Worm (Caenorhabditis elegans) whole organism, late embryonic: ENCODE data around the gene cfz-2.

Experiments used
- dmd-4 ChIP-seq: sonication (generic microtip); optimal IDR thresholded peaks from 2 replicates; lab custom pipeline; 2016; ENCODE audit warnings: borderline replicate concordance, missing genetic modification characterization, missing compliant biosample characterization
- dve-1 ChIP-seq: sonication (generic microtip); optimal IDR thresholded peaks from 2 replicates; lab custom pipeline; 2017; ENCODE audit warnings: antibody characterized with exemption, mild to moderate bottlenecking, missing genetic modification characterization, missing compliant biosample characterization
- fkh-6 ChIP-seq: sonication (generic microtip); optimal IDR thresholded peaks from 2 replicates; lab custom pipeline; 2016; ENCODE audit warnings: missing genetic modification characterization, missing compliant biosample characterization
- odd-2 ChIP-seq: sonication (generic microtip); optimal IDR thresholded peaks from 2 replicates; lab custom pipeline; 2017; ENCODE audit warnings: antibody characterized with exemption, mild to moderate bottlenecking, missing genetic modification characterization, missing compliant biosample characterization
- tbx-7 ChIP-seq: sonication (generic microtip); optimal IDR thresholded peaks from 2 replicates; lab custom pipeline; 2016; ENCODE audit warnings: missing genotype, missing genetic modification characterization, missing compliant biosample characterization

ce11 chrV:3442609-3443008 lies 2.1 kb downstream of the cfz-2 start:
- TF ChIP-seq fkh-6 (no peak), odd-2 (no peak), tbx-7 (tag; lab: Kevin White, UChicago) (no peak), dmd-4 (tag; lab: Kevin White, UChicago) (no peak), dve-1 (tag; lab: Kevin White, UChicago) (no peak)
